Fruit fly (Drosophila melanogaster) whole organism, embryonic: Measurements from ENCODE around the gene Gad1.
A peak's percentile ranks its signal among the peaks of the same experiment; 100 is the strongest.

Experiments used
- B-H1 ChIP-seq: fragments of 200-800 bp; sonication (Bioruptor generic); IDR thresholded peaks from 3 replicates; pipeline ENCODE4 v1.3.6; 2022; ENCODE audit warnings: missing biosample characterization, missing genetic modification characterization
- Bteb2 ChIP-seq: fragments of 200-800 bp; sonication (Bioruptor generic); optimal IDR thresholded peaks from 2 replicates; lab custom pipeline; 2016; ENCODE audit warnings: missing biosample characterization, missing genetic modification characterization
- CG11695 ChIP-seq: fragments of 200-800 bp; sonication (Bioruptor generic); IDR thresholded peaks from 3 replicates; pipeline ENCODE4 v1.3.6; 2022; ENCODE audit warnings: missing biosample characterization, missing genetic modification characterization
- CG12071 ChIP-seq: fragments of 200-800 bp; sonication (Bioruptor generic); optimal IDR thresholded peaks from 3 replicates; lab custom pipeline; 2018; ENCODE audit warnings: missing biosample characterization, mild to moderate bottlenecking, missing genetic modification characterization
- CG12155 ChIP-seq: fragments of 200-800 bp; sonication (Bioruptor generic); optimal IDR thresholded peaks from 3 replicates; lab custom pipeline; 2016; ENCODE audit warnings: missing biosample characterization, missing genetic modification characterization
- CG12744 ChIP-seq: fragments of 200-800 bp; sonication (Bioruptor generic); optimal IDR thresholded peaks from 2 replicates; lab custom pipeline; 2016; ENCODE audit warnings: missing biosample characterization, missing genetic modification characterization
- CG15696 ChIP-seq: fragments of 200-800 bp; sonication (Bioruptor generic); optimal IDR thresholded peaks from 2 replicates; lab custom pipeline; 2019; ENCODE audit warnings: missing biosample characterization, mild to moderate bottlenecking, missing genetic modification characterization, moderate library complexity
- CG17385 ChIP-seq: fragments of 200-800 bp; sonication (Bioruptor generic); optimal IDR thresholded peaks from 3 replicates; lab custom pipeline; 2018; ENCODE audit warnings: missing biosample characterization, mild to moderate bottlenecking, missing genetic modification characterization
- CG18476 ChIP-seq: fragments of 200-800 bp; sonication (Bioruptor generic); optimal IDR thresholded peaks from 2 replicates; lab custom pipeline; 2016; ENCODE audit warnings: missing biosample characterization, mild to moderate bottlenecking, missing genetic modification characterization
- CG2120 ChIP-seq: fragments of 200-800 bp; sonication (Bioruptor generic); optimal IDR thresholded peaks from 3 replicates; lab custom pipeline; 2016; ENCODE audit warnings: missing biosample characterization, missing genetic modification characterization
- CG30431 ChIP-seq: fragments of 200-800 bp; sonication (Bioruptor generic); optimal IDR thresholded peaks from 2 replicates; lab custom pipeline; 2017; ENCODE audit warnings: missing biosample characterization, missing genetic modification characterization
- CG34224 ChIP-seq: fragments of 200-800 bp; sonication (Bioruptor generic); IDR thresholded peaks from 3 replicates; pipeline ENCODE4 v1.3.6; 2022; ENCODE audit warnings: missing biosample characterization, missing genetic modification characterization; ENCODE audit not compliant: partially characterized antibody
- CG4404 ChIP-seq: fragments of 200-800 bp; sonication (Bioruptor generic); IDR thresholded peaks from 2 replicates; pipeline ENCODE4 v1.3.6; 2022; ENCODE audit warnings: missing biosample characterization, missing genetic modification characterization
- CG4730 ChIP-seq: fragments of 200-800 bp; sonication (Bioruptor generic); IDR thresholded peaks from 2 replicates; pipeline ENCODE4 v1.3.6; 2022; ENCODE audit warnings: missing biosample characterization, missing genetic modification characterization
- CG7745 ChIP-seq: fragments of 200-800 bp; sonication (Bioruptor generic); optimal IDR thresholded peaks from 2 replicates; lab custom pipeline; 2018; ENCODE audit warnings: missing biosample characterization, mild to moderate bottlenecking, missing genetic modification characterization, moderate library complexity
- CG8359 ChIP-seq: fragments of 200-800 bp; sonication (Bioruptor generic); optimal IDR thresholded peaks from 2 replicates; lab custom pipeline; 2017; ENCODE audit warnings: missing biosample characterization, mild to moderate bottlenecking, missing genetic modification characterization, borderline replicate concordance
- CG8765 ChIP-seq: fragments of 200-800 bp; sonication (Bioruptor generic); IDR thresholded peaks from 2 replicates; pipeline ENCODE4 v1.3.6; 2022; ENCODE audit warnings: missing biosample characterization, missing genetic modification characterization
- CG8944 ChIP-seq: fragments of 200-800 bp; sonication (Bioruptor generic); optimal IDR thresholded peaks from 3 replicates; lab custom pipeline; 2016; ENCODE audit warnings: missing biosample characterization, missing genetic modification characterization
- Ets97D ChIP-seq: fragments of 200-800 bp; sonication (Bioruptor generic); optimal IDR thresholded peaks from 3 replicates; lab custom pipeline; 2016; ENCODE audit warnings: missing biosample characterization, missing genetic modification characterization
- HLH54F ChIP-seq: fragments of 200-800 bp; sonication (Bioruptor generic); optimal IDR thresholded peaks from 3 replicates; lab custom pipeline; 2016; ENCODE audit warnings: missing biosample characterization, missing genetic modification characterization
- Hmr ChIP-seq: fragments of 200-800 bp; sonication (Bioruptor generic); optimal IDR thresholded peaks from 3 replicates; lab custom pipeline; 2017; ENCODE audit warnings: mild to moderate bottlenecking, missing biosample characterization, missing genetic modification reagents, missing genetic modification characterization
- Lpt ChIP-seq: fragments of >200 bp; optimal IDR thresholded peaks from 2 replicates; lab custom pipeline; 2018; ENCODE audit warnings: missing biosample characterization, missing genetic modification characterization
- NfI ChIP-seq: fragments of 200-800 bp; sonication (Bioruptor generic); optimal IDR thresholded peaks from 3 replicates; lab custom pipeline; 2018; ENCODE audit warnings: missing biosample characterization, mild to moderate bottlenecking, missing genetic modification characterization, moderate library complexity
- Vsx1 ChIP-seq: fragments of 200-800 bp; sonication (Bioruptor generic); optimal IDR thresholded peaks from 2 replicates; lab custom pipeline; 2017; ENCODE audit warnings: missing biosample characterization, mild to moderate bottlenecking, missing genetic modification characterization, missing genetic modification reagents
- YL-1 ChIP-seq: fragments of 200-800 bp; sonication (Bioruptor generic); optimal IDR thresholded peaks from 3 replicates; lab custom pipeline; 2017; ENCODE audit warnings: missing biosample characterization, mild to moderate bottlenecking, missing genetic modification characterization
- aop ChIP-seq: fragments of 200-800 bp; sonication (Bioruptor generic); IDR thresholded peaks from 2 replicates; pipeline ENCODE4 v1.3.6; 2022; ENCODE audit warnings: missing biosample characterization, missing genetic modification characterization
- btn ChIP-seq: fragments of 200-800 bp; sonication (Bioruptor generic); optimal IDR thresholded peaks from 2 replicates; lab custom pipeline; 2016; ENCODE audit warnings: missing biosample characterization, missing genetic modification characterization
- cato ChIP-seq: fragments of 200-800 bp; sonication (Bioruptor generic); optimal IDR thresholded peaks from 2 replicates; lab custom pipeline; 2016; ENCODE audit warnings: missing biosample characterization, missing genetic modification characterization, borderline replicate concordance
- chif ChIP-seq, 2 experiments: fragments of 200-800 bp; sonication (Bioruptor generic); optimal IDR thresholded peaks; 3 replicates each; lab custom pipeline; 2016; ENCODE audit warnings: missing biosample characterization in 2 of 2, missing genetic modification characterization in 2 of 2
- ci ChIP-seq: fragments of 200-800 bp; sonication (Bioruptor generic); IDR thresholded peaks from 3 replicates; pipeline ENCODE4 v1.3.6; 2022; ENCODE audit warnings: missing biosample characterization, missing genetic modification characterization
- crc ChIP-seq: fragments of 200-800 bp; sonication (Bioruptor generic); optimal IDR thresholded peaks from 2 replicates; lab custom pipeline; 2016; ENCODE audit warnings: missing biosample characterization, missing genetic modification characterization
- dysf ChIP-seq: fragments of 200-800 bp; sonication (Bioruptor generic); IDR thresholded peaks from 3 replicates; pipeline ENCODE4 v1.3.6; 2022; ENCODE audit warnings: missing biosample characterization, missing genetic modification characterization
- fd64A ChIP-seq: fragments of 200-800 bp; sonication (Bioruptor generic); optimal IDR thresholded peaks from 3 replicates; lab custom pipeline; 2018; ENCODE audit warnings: missing biosample characterization, mild to moderate bottlenecking, missing genetic modification characterization
- ftz-f1 ChIP-seq: fragments of 200-800 bp; sonication (Bioruptor generic); optimal IDR thresholded peaks from 2 replicates; lab custom pipeline; 2016; ENCODE audit warnings: missing biosample characterization, missing genetic modification characterization
- hbn ChIP-seq: fragments of 200-800 bp; sonication (Bioruptor generic); IDR thresholded peaks from 2 replicates; pipeline ENCODE4 v1.3.6; 2022; ENCODE audit warnings: missing biosample characterization, missing genetic modification characterization; ENCODE audit not compliant: partially characterized antibody
- her ChIP-seq: fragments of 200-800 bp; sonication (Bioruptor generic); optimal IDR thresholded peaks from 2 replicates; lab custom pipeline; 2016; ENCODE audit warnings: missing biosample characterization, missing genetic modification characterization
- inv ChIP-seq: fragments of 200-800 bp; sonication (Bioruptor generic); IDR thresholded peaks from 2 replicates; pipeline ENCODE4 v1.3.6; 2022; ENCODE audit warnings: missing biosample characterization, missing genetic modification characterization; ENCODE audit not compliant: partially characterized antibody
- kni ChIP-seq: fragments of 200-800 bp; sonication (Bioruptor generic); optimal IDR thresholded peaks from 3 replicates; lab custom pipeline; 2017; ENCODE audit warnings: mild to moderate bottlenecking, missing biosample characterization, missing genetic modification reagents, missing genetic modification characterization
- odd ChIP-seq: fragments of 200-800 bp; sonication (Bioruptor generic); optimal IDR thresholded peaks from 2 replicates; lab custom pipeline; 2017; ENCODE audit warnings: missing biosample characterization, mild to moderate bottlenecking, missing genetic modification characterization
- org-1 ChIP-seq: fragments of 200-800 bp; sonication (Bioruptor generic); optimal IDR thresholded peaks from 2 replicates; lab custom pipeline; 2017; ENCODE audit warnings: missing biosample characterization, missing genetic modification characterization
- pfk ChIP-seq: fragments of 200-800 bp; sonication (Bioruptor generic); optimal IDR thresholded peaks from 2 replicates; lab custom pipeline; 2018; ENCODE audit warnings: missing biosample characterization, mild to moderate bottlenecking, missing genetic modification characterization, moderate library complexity
- prd ChIP-seq, 3 experiments: fragments of >200 bp in 2 of 3; fragments of 200-800 bp in 1 of 3; sonication (Bioruptor generic) in 1 of 3; optimal IDR thresholded peaks in 2 of 3; IDR thresholded peaks in 1 of 3; 2 replicates in 2 of 3; 3 replicates in 1 of 3; pipeline versions ENCODE4 v1.3.6 to Lab custom; 2017 to 2022; ENCODE audit warnings: missing biosample characterization in 1 of 3, missing genetic modification characterization in 1 of 3
- run ChIP-seq: fragments of 200-800 bp; sonication (Bioruptor generic); optimal IDR thresholded peaks from 3 replicates; lab custom pipeline; 2018; ENCODE audit warnings: missing biosample characterization, mild to moderate bottlenecking, missing genetic modification characterization
- sim ChIP-seq: fragments of 200-800 bp; sonication (Bioruptor generic); IDR thresholded peaks from 2 replicates; pipeline ENCODE4 v1.3.6; 2022; ENCODE audit warnings: missing biosample characterization, missing genetic modification characterization
- tll ChIP-seq, 2 experiments: fragments of 200-800 bp in 1 of 2; fragments of >200 bp in 1 of 2; sonication (Bioruptor generic) in 1 of 2; optimal IDR thresholded peaks; 2 replicates each; lab custom pipeline; 2017 to 2019; ENCODE audit warnings: missing biosample characterization in 2 of 2, missing genetic modification characterization in 2 of 2, mild to moderate bottlenecking in 1 of 2, moderate library complexity in 1 of 2
- tna ChIP-seq: fragments of 200-800 bp; sonication (Bioruptor generic); IDR thresholded peaks from 2 replicates; pipeline ENCODE4 v1.3.6; 2022; ENCODE audit warnings: missing biosample characterization, missing genetic modification characterization; ENCODE audit not compliant: partially characterized antibody
- wdn ChIP-seq: fragments of 200-800 bp; sonication (Bioruptor generic); IDR thresholded peaks from 2 replicates; pipeline ENCODE4 v1.3.6; 2022; ENCODE audit warnings: missing biosample characterization, missing genetic modification characterization
- z ChIP-seq: fragments of 200-800 bp; sonication (Bioruptor generic); IDR thresholded peaks from 3 replicates; pipeline ENCODE4 v1.3.6; 2022; ENCODE audit warnings: missing biosample characterization, missing genetic modification characterization
- zf30C ChIP-seq: fragments of 200-800 bp; sonication (Bioruptor generic); optimal IDR thresholded peaks from 3 replicates; lab custom pipeline; 2018; ENCODE audit warnings: missing biosample characterization, mild to moderate bottlenecking, missing genetic modification characterization

Gene Gad1

dm6 chr3L:4122185-4122767 lies 33.7 kb upstream of the Gad1 start, which contains the start of gene Chd64 (continued):
- TF ChIP-seq Bteb2 (peak; percentile 13), kni (peak; percentile 29), CG12744 (GFP tag; lab: Kevin White, UChicago) (peak; percentile 46), cato (no peak), run (tag; lab: Kevin White, UChicago) (no peak), zf30C (GFP tag; lab: Kevin White, UChicago) (peak; percentile 20), CG30431 (no peak), CG2120 (GFP tag; lab: Kevin White, UChicago) (peak; percentile 71), prd (optimal IDR thresholded peaks at IDR 0.05; lab: Kevin White, UChicago) (no peak), prd (GFP tag; IDR thresholded peaks at IDR 0.05; lab: Robert Waterston, UW) (no peak), CG11695 (peak; percentile 58; the same call in 2 of the 3 replicates), tll (GFP tag; optimal IDR thresholded peaks at IDR 0.05; lab: Kevin White, UChicago) (no peak), ftz-f1 (GFP tag; lab: Kevin White, UChicago) (peak; percentile 43), inv (GFP tag; lab: Robert Waterston, UW) (no peak), CG15696 (no peak), org-1 (GFP tag; lab: Kevin White, UChicago) (peak; percentile 27), btn (GFP tag; lab: Kevin White, UChicago) (no peak), wdn (GFP tag; lab: Robert Waterston, UW) (no peak), sim (GFP tag; lab: Robert Waterston, UW) (no peak), YL-1 (GFP tag; lab: Kevin White, UChicago) (peak; percentile 53), crc (GFP tag; lab: Kevin White, UChicago) (no peak), hbn (GFP tag; lab: Robert Waterston, UW) (peak; percentile 48; the same call in 1 of the 2 replicates), ci (GFP tag; lab: Robert Waterston, UW) (peak; percentile 84), fd64A (GFP tag; lab: Kevin White, UChicago) (no peak), z (GFP tag; lab: Robert Waterston, UW) (no peak), her (GFP tag; lab: Kevin White, UChicago) (peak; percentile 12), Vsx1 (GFP tag; lab: Kevin White, UChicago) (peak; percentile 21), odd (GFP tag; lab: Kevin White, UChicago) (no peak), CG4404 (GFP tag; lab: Robert Waterston, UW) (no peak), aop (no peak), CG8359 (GFP tag; lab: Kevin White, UChicago) (no peak), CG34224 (GFP tag; lab: Robert Waterston, UW) (peak; percentile 55; the same call in 2 of the 3 replicates), CG8944 (GFP tag; lab: Kevin White, UChicago) (no peak), NfI (peak; percentile 6), Hmr (GFP tag; lab: Kevin White, UChicago) (peak; percentile 76), tna (GFP tag; lab: Robert Waterston, UW) (peak; percentile 42; the same call in 1 of the 2 replicates), pfk (GFP tag; lab: Kevin White, UChicago) (peak; percentile 62), CG17385 (GFP tag; lab: Kevin White, UChicago) (peak; percentile 52), Lpt (GFP tag; lab: Kevin White, UChicago) (no peak), HLH54F (GFP tag; lab: Kevin White, UChicago) (no peak), CG7745 (tag; lab: Kevin White, UChicago) (no peak), CG4730 (0 out of 2 replicates have a peak, but pooled peaks have one; percentile 4), Ets97D (peak; percentile 24), CG18476 (GFP tag; lab: Kevin White, UChicago) (peak; percentile 6), B-H1 (GFP tag; lab: Robert Waterston, UW) (no peak; the same call in 2 of the 3 replicates), chif (GFP tag; optimal IDR thresholded peaks at IDR 0.05; lab: Kevin White, UChicago) (peak in 1 of 2 experiments; percentile 11), dysf (GFP tag; lab: Robert Waterston, UW) (peak; percentile 38; the same call in 1 of the 3 replicates), CG12071 (peak; percentile 47), CG8765 (GFP tag; lab: Robert Waterston, UW) (no peak), CG12155 (GFP tag; lab: Kevin White, UChicago) (peak; percentile 25)
